Worm (Caenorhabditis elegans): ENCODE data around the gene scav-3.
A peak's percentile ranks its signal among the peaks of the same experiment; 100 is the strongest.

The scav-3 gene

ce11 chrIII:12425846-12426405 lies 30.7 kb downstream of the scav-3 start:
- TF ChIP-seq madf-6 (GFP tag; IDR thresholded peaks at IDR 0.05) (no peak; the same call in 1 of the 2 replicates), K11D2.4 (GFP tag; IDR thresholded peaks at IDR 0.05) (no peak), ama-1 (optimal IDR thresholded peaks at IDR 0.05) (no peak), ama-1 (GFP tag; optimal IDR thresholded peaks at IDR 0.05) (peak in 1 of 2 experiments; percentile 65), F57C9.4 (tag; optimal IDR thresholded peaks at IDR 0.05) (no peak), F55B11.4 (tag; optimal IDR thresholded peaks at IDR 0.05; ENCODE audit: borderline replicate concordance, insufficient read depth) (no peak), F23B12.7 (tag; optimal IDR thresholded peaks at IDR 0.05; ENCODE audit: insufficient read depth) (no peak), dpl-1 (GFP tag; optimal IDR thresholded peaks at IDR 0.05) (peak; percentile 14)

DNA sequence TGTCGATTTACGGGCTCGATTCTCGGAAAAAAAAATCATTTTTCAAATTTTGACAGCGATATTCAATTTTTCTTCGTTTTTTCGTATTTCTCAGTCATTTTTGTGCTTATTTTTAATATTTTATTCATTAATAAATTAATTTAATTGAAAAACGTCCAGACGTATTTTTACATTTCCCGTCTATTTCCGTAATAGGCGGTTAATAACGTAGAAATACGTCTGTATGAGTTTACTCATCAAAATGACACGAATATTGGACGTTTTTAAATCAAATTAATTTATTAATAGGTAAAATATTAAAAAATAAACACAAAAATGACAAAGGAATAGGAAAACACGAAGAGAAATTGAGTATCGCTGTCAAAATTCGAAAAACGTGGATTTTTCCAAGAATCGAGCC lies 32.0 kb downstream of the scav-3 start:
- no peak for TF ChIP-seq egl-44 (GFP tag; IDR thresholded peaks at IDR 0.05)
- TF ChIP-seq ama-1 (optimal IDR thresholded peaks at IDR 0.05), result no peak
- TF ChIP-seq ama-1 (GFP tag; optimal IDR thresholded peaks at IDR 0.05), result peak in 1 of 2 experiments; percentile 5
- no peak for TF ChIP-seq pha-4 (tag; optimal IDR thresholded peaks at IDR 0.05)
- TF ChIP-seq hsf-1 (GFP tag; IDR thresholded peaks at IDR 0.05), result no peak
- TF ChIP-seq cebp-2 (GFP tag; IDR thresholded peaks at IDR 0.05), result no peak

ce11 chrIII:12424066-12424465 lies 32.6 kb downstream of the scav-3 start:
- TF ChIP-seq ceh-79 (tag; optimal IDR thresholded peaks at IDR 0.05) (no peak), attf-5 (GFP tag; optimal IDR thresholded peaks at IDR 0.05) (peak; percentile 51), ceh-100 (GFP tag; IDR thresholded peaks at IDR 0.05) (no peak), ztf-28 (GFP tag; IDR thresholded peaks at IDR 0.05) (no peak), ceh-91 (GFP tag; IDR thresholded peaks at IDR 0.05) (no peak), attf-3 (GFP tag; conservative IDR thresholded peaks at IDR 0.05) (no peak), rec-8 (tag; optimal IDR thresholded peaks at IDR 0.05) (no peak), ztf-26 (tag; optimal IDR thresholded peaks at IDR 0.05) (no peak), pha-4 (tag; optimal IDR thresholded peaks at IDR 0.05) (peak; percentile 71), cebp-1 (GFP tag; IDR thresholded peaks at IDR 0.05) (peak; percentile 90), cebp-1 (tag; optimal IDR thresholded peaks at IDR 0.05) (peak; percentile 92), C17E4.6 (GFP tag; IDR thresholded peaks at IDR 0.05) (no peak), somi-1 (GFP tag; optimal IDR thresholded peaks at IDR 0.05) (no peak), egl-18 (GFP tag; IDR thresholded peaks at IDR 0.05) (no peak), F49E8.2 (tag; optimal IDR thresholded peaks at IDR 0.05; ENCODE audit: insufficient read depth) (no peak), hsf-1 (GFP tag; IDR thresholded peaks at IDR 0.05) (no peak), tbp1 (GFP tag; optimal IDR thresholded peaks at IDR 0.05) (no peak), nhr-80 (tag; optimal IDR thresholded peaks at IDR 0.05) (peak; percentile 69), hmg-1.2 (GFP tag; IDR thresholded peaks at IDR 0.05) (peak; percentile 20; the same call in 1 of the 2 replicates)

ce11 chrIII:12421708-12422107 lies 34.9 kb downstream of the scav-3 start, which contains the start of gene tat-1:
TSS of gene tat-1 (minus strand) at chrIII:12421718.
- TF ChIP-seq hmg-1.2 (GFP tag; IDR thresholded peaks at IDR 0.05) (peak; percentile 58; the same call in 1 of the 2 replicates), dox-1 (GFP tag; IDR thresholded peaks at IDR 0.05) (no peak)

DNA sequence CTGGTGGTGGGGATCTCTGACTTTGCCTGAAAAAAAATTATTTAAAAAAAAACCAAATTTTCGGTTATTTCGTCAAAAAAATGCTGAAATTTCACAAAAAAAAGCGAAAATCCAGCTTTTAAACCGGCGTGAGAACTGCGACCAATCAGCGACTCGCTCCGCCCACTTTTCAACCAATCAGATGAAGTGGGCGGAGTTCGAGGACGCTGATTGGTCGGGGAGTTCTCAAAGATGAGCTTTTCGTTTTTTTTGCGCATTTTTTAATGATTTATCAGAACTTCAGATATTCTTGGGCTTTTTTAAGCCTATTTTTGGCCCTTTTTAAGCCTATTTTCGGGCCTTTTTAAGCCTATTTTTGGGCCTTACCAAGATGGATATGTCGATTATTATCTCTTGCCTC lies 36.4 kb downstream of the scav-3 start:
- peak; percentile 60; the same call in 1 of the 2 replicates for TF ChIP-seq nfyb-1 (GFP tag; IDR thresholded peaks at IDR 0.05)
- no peak for TF ChIP-seq mxl-1 (tag; optimal IDR thresholded peaks at IDR 0.05)
